Fruit fly (Drosophila melanogaster) whole organism, embryonic: ENCODE data around the gene CG17930.
A peak's percentile ranks its signal among the peaks of the same experiment; 100 is the strongest.

Experiments used
- CG10543 ChIP-seq: fragments of 200-800 bp; sonication (Bioruptor generic); optimal IDR thresholded peaks from 3 replicates; lab custom pipeline; 2017; ENCODE audit warnings: missing biosample characterization, mild to moderate bottlenecking, missing genetic modification characterization, moderate library complexity
- CG13287 ChIP-seq: fragments of 200-800 bp; sonication (Bioruptor generic); IDR thresholded peaks from 2 replicates; pipeline ENCODE4 v1.3.6; 2022; ENCODE audit warnings: missing biosample characterization, missing genetic modification characterization; ENCODE audit not compliant: partially characterized antibody
- CG14014 ChIP-seq: fragments of 200-800 bp; sonication (Bioruptor generic); IDR thresholded peaks from 2 replicates; pipeline ENCODE4 v1.3.6; 2022; ENCODE audit warnings: missing biosample characterization, missing genetic modification characterization
- CG1792 ChIP-seq: fragments of 200-800 bp; sonication (Bioruptor generic); optimal IDR thresholded peaks from 2 replicates; lab custom pipeline; 2016; ENCODE audit warnings: missing biosample characterization, missing genetic modification characterization
- CG18262 ChIP-seq: fragments of 200-800 bp; optimal IDR thresholded peaks from 3 replicates; lab custom pipeline; 2019; ENCODE audit warnings: missing biosample characterization, mild to moderate bottlenecking, missing genetic modification characterization, moderate library complexity
- CG30403 ChIP-seq: fragments of 200-800 bp; sonication (Bioruptor generic); optimal IDR thresholded peaks from 3 replicates; lab custom pipeline; 2016; ENCODE audit warnings: missing biosample characterization, missing genetic modification characterization
- CG3065 ChIP-seq: fragments of 200-800 bp; sonication (Bioruptor generic); optimal IDR thresholded peaks from 2 replicates; lab custom pipeline; 2016; ENCODE audit warnings: missing biosample characterization, missing genetic modification characterization
- CG32532 ChIP-seq: fragments of 200-800 bp; sonication (Bioruptor generic); IDR thresholded peaks from 2 replicates; pipeline ENCODE4 v1.3.6; 2022; ENCODE audit warnings: missing biosample characterization, missing genetic modification characterization
- CG43689 ChIP-seq: fragments of 200-800 bp; sonication (Bioruptor generic); IDR thresholded peaks from 2 replicates; pipeline ENCODE4 v1.3.6; 2022; ENCODE audit warnings: missing biosample characterization, missing genetic modification characterization
- CG5953 ChIP-seq: fragments of 200-800 bp; sonication (Bioruptor generic); IDR thresholded peaks from 2 replicates; pipeline ENCODE4 v1.3.6; 2022; ENCODE audit warnings: missing biosample characterization, missing genetic modification characterization
- CG8388 ChIP-seq: fragments of 200-800 bp; sonication (Bioruptor generic); optimal IDR thresholded peaks from 2 replicates; lab custom pipeline; 2019; ENCODE audit warnings: missing biosample characterization, mild to moderate bottlenecking, missing genetic modification characterization, moderate library complexity
- CG9797 ChIP-seq: fragments of 200-800 bp; sonication (Bioruptor generic); optimal IDR thresholded peaks from 3 replicates; lab custom pipeline; 2018; ENCODE audit warnings: missing biosample characterization, mild to moderate bottlenecking, missing genetic modification characterization
- CG9876 ChIP-seq: fragments of 200-800 bp; sonication (Bioruptor generic); optimal IDR thresholded peaks from 2 replicates; lab custom pipeline; 2016; ENCODE audit warnings: missing biosample characterization, missing genetic modification characterization
- CTCF ChIP-seq: fragments of 200-800 bp; sonication (Bioruptor generic); optimal IDR thresholded peaks from 2 replicates; lab custom pipeline; 2017; ENCODE audit warnings: missing biosample characterization, mild to moderate bottlenecking, missing genetic modification characterization, moderate library complexity
- CrebB ChIP-seq: fragments of 200-800 bp; sonication (Bioruptor generic); optimal IDR thresholded peaks from 3 replicates; lab custom pipeline; 2018; ENCODE audit warnings: missing biosample characterization, mild to moderate bottlenecking, missing genetic modification characterization
- Dip2 ChIP-seq: fragments of 200-800 bp; sonication (Bioruptor generic); IDR thresholded peaks from 2 replicates; pipeline ENCODE4 v1.3.6; 2022; ENCODE audit warnings: missing biosample characterization, missing genetic modification characterization
- Dip3 ChIP-seq: fragments of 200-800 bp; sonication (Bioruptor generic); optimal IDR thresholded peaks from 3 replicates; lab custom pipeline; 2016; ENCODE audit warnings: missing biosample characterization, missing genetic modification characterization
- Dp ChIP-seq: fragments of 200-800 bp; sonication (Bioruptor generic); optimal IDR thresholded peaks from 2 replicates; lab custom pipeline; 2018; ENCODE audit warnings: missing biosample characterization, mild to moderate bottlenecking, missing genetic modification characterization, moderate library complexity
- Ets65A ChIP-seq: fragments of 200-800 bp; sonication (Bioruptor generic); peaks from one replicate; lab custom pipeline; 2016; ENCODE audit warnings: missing biosample characterization, missing genetic modification characterization
- Fer1 ChIP-seq: fragments of 200-800 bp; sonication (Bioruptor generic); optimal IDR thresholded peaks from 2 replicates; lab custom pipeline; 2017; ENCODE audit warnings: missing biosample characterization, mild to moderate bottlenecking, missing genetic modification characterization
- H15 ChIP-seq: fragments of 200-800 bp; sonication (Bioruptor generic); IDR thresholded peaks from 3 replicates; pipeline ENCODE4 v1.3.6; 2022; ENCODE audit warnings: missing biosample characterization, missing genetic modification characterization
- HLH54F ChIP-seq: fragments of 200-800 bp; sonication (Bioruptor generic); optimal IDR thresholded peaks from 3 replicates; lab custom pipeline; 2016; ENCODE audit warnings: missing biosample characterization, missing genetic modification characterization
- Hey ChIP-seq: fragments of 200-800 bp; sonication (Bioruptor generic); optimal IDR thresholded peaks from 3 replicates; lab custom pipeline; 2018; ENCODE audit warnings: missing biosample characterization, mild to moderate bottlenecking, missing genetic modification characterization
- Hr78 ChIP-seq, 2 experiments: fragments of 200-800 bp in 1 of 2; fragments of >200 bp in 1 of 2; sonication (Bioruptor generic) in 1 of 2; optimal IDR thresholded peaks; 2 replicates each; lab custom pipeline; 2017 to 2019; ENCODE audit warnings: missing biosample characterization in 2 of 2, missing genetic modification characterization in 2 of 2, mild to moderate bottlenecking in 1 of 2, moderate library complexity in 1 of 2
- Jarid2 ChIP-seq: fragments of 200-800 bp; sonication (Bioruptor generic); optimal IDR thresholded peaks from 3 replicates; lab custom pipeline; 2017; ENCODE audit warnings: mild to moderate bottlenecking, missing biosample characterization, missing genetic modification reagents, missing genetic modification characterization
- Med ChIP-seq: fragments of 200-800 bp; sonication (Bioruptor generic); peaks from one replicate; lab custom pipeline; 2016; ENCODE audit warnings: missing biosample characterization, missing genetic modification characterization, mild to moderate bottlenecking, inconsistent platforms, moderate library complexity
- NK7.1 ChIP-seq: fragments of 200-800 bp; sonication (Bioruptor generic); optimal IDR thresholded peaks from 3 replicates; lab custom pipeline; 2016; ENCODE audit warnings: missing biosample characterization, missing genetic modification characterization
- Opbp ChIP-seq: fragments of 200-800 bp; sonication (Bioruptor generic); IDR thresholded peaks from 3 replicates; pipeline ENCODE4 v1.3.6; 2022; ENCODE audit warnings: missing biosample characterization, missing genetic modification characterization; ENCODE audit not compliant: partially characterized antibody
- Poxn ChIP-seq: fragments of 200-800 bp; sonication (Bioruptor generic); IDR thresholded peaks from 2 replicates; pipeline ENCODE4 v1.3.6; 2022; ENCODE audit warnings: missing biosample characterization, missing genetic modification characterization
- Ravus ChIP-seq: fragments of 200-800 bp; sonication (Bioruptor generic); IDR thresholded peaks from 2 replicates; pipeline ENCODE4 v1.3.6; 2022; ENCODE audit warnings: missing biosample characterization, missing genetic modification characterization
- YL-1 ChIP-seq: fragments of 200-800 bp; sonication (Bioruptor generic); optimal IDR thresholded peaks from 3 replicates; lab custom pipeline; 2017; ENCODE audit warnings: missing biosample characterization, mild to moderate bottlenecking, missing genetic modification characterization
- amos ChIP-seq: fragments of 200-800 bp; sonication (Bioruptor generic); IDR thresholded peaks from 2 replicates; pipeline ENCODE4 v1.3.6; 2022; ENCODE audit warnings: missing biosample characterization, missing genetic modification characterization; ENCODE audit not compliant: partially characterized antibody
- aop ChIP-seq: fragments of 200-800 bp; sonication (Bioruptor generic); IDR thresholded peaks from 2 replicates; pipeline ENCODE4 v1.3.6; 2022; ENCODE audit warnings: missing biosample characterization, missing genetic modification characterization
- ash1 ChIP-seq: fragments of 200-800 bp; sonication (Bioruptor generic); optimal IDR thresholded peaks from 2 replicates; lab custom pipeline; 2018; ENCODE audit warnings: missing biosample characterization, mild to moderate bottlenecking, missing genetic modification characterization
- caup ChIP-seq: fragments of 200-800 bp; sonication (Bioruptor generic); optimal IDR thresholded peaks from 3 replicates; lab custom pipeline; 2017; ENCODE audit warnings: missing biosample characterization, mild to moderate bottlenecking, missing genetic modification characterization, moderate library complexity; ENCODE audit not compliant: severe bottlenecking
- chinmo ChIP-seq: fragments of 200-800 bp; sonication (Bioruptor generic); IDR thresholded peaks from 4 replicates; pipeline ENCODE4 v1.3.6; 2022; ENCODE audit warnings: missing biosample characterization, missing genetic modification characterization; ENCODE audit not compliant: partially characterized antibody
- crol ChIP-seq: fragments of 200-800 bp; sonication (Bioruptor generic); IDR thresholded peaks from 2 replicates; pipeline ENCODE4 v1.3.6; 2022; ENCODE audit warnings: missing biosample characterization, missing genetic modification characterization
- dysf ChIP-seq: fragments of 200-800 bp; sonication (Bioruptor generic); IDR thresholded peaks from 3 replicates; pipeline ENCODE4 v1.3.6; 2022; ENCODE audit warnings: missing biosample characterization, missing genetic modification characterization
- exex ChIP-seq: fragments of 200-800 bp; sonication (Bioruptor generic); optimal IDR thresholded peaks from 4 replicates; lab custom pipeline; 2018; ENCODE audit warnings: missing biosample characterization, mild to moderate bottlenecking, missing genetic modification characterization, moderate library complexity
- fu2 ChIP-seq: fragments of 200-800 bp; sonication (Bioruptor generic); optimal IDR thresholded peaks from 2 replicates; lab custom pipeline; 2016; ENCODE audit warnings: missing biosample characterization, missing genetic modification characterization
- gfzf ChIP-seq: fragments of 200-800 bp; sonication (Bioruptor generic); optimal IDR thresholded peaks from 2 replicates; lab custom pipeline; 2016; ENCODE audit warnings: missing biosample characterization, mild to moderate bottlenecking, missing genetic modification characterization, moderate library complexity
- hkb ChIP-seq, 2 experiments: fragments of 200-800 bp in 1 of 2; fragments of >200 bp in 1 of 2; sonication (Bioruptor generic) in 1 of 2; IDR thresholded peaks in 1 of 2; optimal IDR thresholded peaks in 1 of 2; 2 replicates each; pipeline versions ENCODE4 v1.3.6 to Lab custom; 2017 to 2022; ENCODE audit warnings: missing biosample characterization in 1 of 2, missing genetic modification characterization in 1 of 2
- nom ChIP-seq: fragments of 200-800 bp; sonication (Bioruptor generic); optimal IDR thresholded peaks from 2 replicates; lab custom pipeline; 2017; ENCODE audit warnings: missing biosample characterization, missing genetic modification characterization, mild to moderate bottlenecking, moderate library complexity, missing genetic modification reagents
- psq ChIP-seq: fragments of 200-800 bp; sonication (Bioruptor generic); optimal IDR thresholded peaks from 2 replicates; lab custom pipeline; 2017; ENCODE audit warnings: missing biosample characterization, missing genetic modification characterization
- pum ChIP-seq: fragments of 200-800 bp; sonication (Bioruptor generic); optimal IDR thresholded peaks from 2 replicates; lab custom pipeline; 2016; ENCODE audit warnings: missing biosample characterization, missing genetic modification characterization
- rib ChIP-seq: fragments of 200-800 bp; sonication (Bioruptor generic); IDR thresholded peaks from 2 replicates; pipeline ENCODE4 v1.3.6; 2022; ENCODE audit warnings: missing biosample characterization, missing genetic modification characterization
- sens ChIP-seq: fragments of 200-800 bp; sonication (Bioruptor generic); peaks from one replicate; lab custom pipeline; 2016; ENCODE audit warnings: missing biosample characterization, missing genetic modification characterization
- unpg ChIP-seq: fragments of 200-800 bp; sonication (Bioruptor generic); optimal IDR thresholded peaks from 3 replicates; lab custom pipeline; 2018; ENCODE audit warnings: missing biosample characterization, mild to moderate bottlenecking, missing genetic modification characterization, moderate library complexity
- wdn ChIP-seq: fragments of 200-800 bp; sonication (Bioruptor generic); IDR thresholded peaks from 2 replicates; pipeline ENCODE4 v1.3.6; 2022; ENCODE audit warnings: missing biosample characterization, missing genetic modification characterization

Gene CG17930

DNA sequence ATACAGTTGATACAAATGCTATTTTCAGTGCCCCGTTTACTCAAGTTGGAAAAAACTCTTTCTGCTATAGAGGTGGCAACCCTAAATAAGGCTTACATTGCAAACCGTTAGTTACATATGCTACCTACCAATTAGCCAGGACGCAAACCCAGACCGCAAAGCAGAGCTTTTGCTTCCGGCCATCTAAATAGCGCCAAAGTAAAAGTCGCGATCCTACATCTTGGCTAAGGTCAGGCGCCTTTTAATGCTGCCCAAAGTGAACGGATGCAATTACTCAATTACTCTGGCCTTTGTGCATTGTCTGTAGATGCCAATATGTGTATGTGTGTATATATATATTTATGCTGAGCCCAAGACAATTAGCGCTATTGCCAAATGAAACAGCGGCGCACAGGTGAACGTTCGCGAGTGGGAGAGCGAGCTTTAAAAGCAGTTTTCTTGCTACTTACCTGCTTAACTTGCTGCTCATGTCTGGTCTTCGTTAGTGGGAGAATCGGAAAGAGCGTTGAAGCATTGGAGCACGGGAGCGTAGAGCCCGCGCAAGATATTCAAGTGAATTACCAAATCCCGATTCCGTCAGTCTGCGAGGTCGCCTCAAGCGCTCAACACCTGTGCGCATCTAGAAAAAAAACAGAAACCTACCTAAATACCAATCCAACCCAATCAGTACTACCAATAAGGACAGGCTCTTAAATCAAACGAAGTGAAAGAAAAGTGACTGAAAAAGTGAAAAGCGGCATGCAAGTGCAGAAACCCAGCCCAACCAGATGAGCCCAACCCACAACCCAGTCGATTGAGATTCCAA is 22.3 kb upstream of the CG17930 start, which contains the start of gene Zip89B:
Zip89B (plus strand) TSS at position 574 of the 805 bp plus-strand sequence.
- TF ChIP-seq fu2 = no peak
- peak; percentile 16 for TF ChIP-seq caup (GFP tag; lab: Kevin White, UChicago)
- TF ChIP-seq Hey (tag; lab: Kevin White, UChicago) = no peak
- peak in 1 of 2 experiments; percentile 1 for TF ChIP-seq Hr78 (GFP tag; optimal IDR thresholded peaks at IDR 0.05; lab: Kevin White, UChicago)
- no peak for TF ChIP-seq Ravus (GFP tag; lab: Robert Waterston, UW)
- TF ChIP-seq NK7.1 (GFP tag; lab: Kevin White, UChicago) = no peak
- no peak for TF ChIP-seq Dip2 (GFP tag; lab: Robert Waterston, UW)
- TF ChIP-seq CrebB (tag; lab: Kevin White, UChicago) = no peak
- TF ChIP-seq CG43689 (GFP tag; lab: Robert Waterston, UW) = no peak
- TF ChIP-seq sens = peak; percentile 20
- TF ChIP-seq pum = no peak
- peak; percentile 82 for TF ChIP-seq Ets65A
- TF ChIP-seq CG5953 (GFP tag; lab: Robert Waterston, UW) = no peak
- TF ChIP-seq Dip3 (GFP tag; lab: Kevin White, UChicago) = no peak
- TF ChIP-seq Jarid2 (GFP tag; lab: Kevin White, UChicago) = peak; percentile 91
- peak; percentile 48 for TF ChIP-seq CG10543
- peak; percentile 46 for TF ChIP-seq nom
- TF ChIP-seq wdn (GFP tag; lab: Robert Waterston, UW) = no peak
- TF ChIP-seq chinmo (GFP tag; lab: Robert Waterston, UW) = 0 out of 4 replicates have a peak, but pooled peaks have one; percentile 51
- peak; percentile 22 for TF ChIP-seq exex
- TF ChIP-seq psq (GFP tag; lab: Kevin White, UChicago) = no peak
- no peak for TF ChIP-seq CG9797
- TF ChIP-seq HLH54F (GFP tag; lab: Kevin White, UChicago) = no peak
- no peak for TF ChIP-seq CG1792
- TF ChIP-seq unpg (GFP tag; lab: Kevin White, UChicago) = no peak
- TF ChIP-seq Fer1 (GFP tag; lab: Kevin White, UChicago) = peak; percentile 29
- peak; percentile 55 for TF ChIP-seq gfzf
- TF ChIP-seq CTCF = peak; percentile 84
- TF ChIP-seq Poxn (GFP tag; lab: Robert Waterston, UW) = no peak
- TF ChIP-seq rib (GFP tag; lab: Robert Waterston, UW) = 0 out of 2 replicates have a peak, but pooled peaks have one; percentile 29
- TF ChIP-seq dysf (GFP tag; lab: Robert Waterston, UW) = no peak
- TF ChIP-seq CG8388 = no peak
- TF ChIP-seq CG3065 (GFP tag; lab: Kevin White, UChicago) = no peak
- no peak; the same call in 1 of the 2 replicates for TF ChIP-seq CG32532 (GFP tag; lab: Robert Waterston, UW)
- TF ChIP-seq CG30403 (GFP tag; lab: Kevin White, UChicago) = no peak
- no peak for TF ChIP-seq Opbp (GFP tag; lab: Robert Waterston, UW)
- TF ChIP-seq CG14014 = 0 out of 2 replicates have a peak, but pooled peaks have one; percentile 25
- no peak for TF ChIP-seq CG9876 (GFP tag; lab: Kevin White, UChicago)
- TF ChIP-seq aop (GFP tag; lab: Robert Waterston, UW) = no peak
- no peak for TF ChIP-seq crol
- TF ChIP-seq hkb (optimal IDR thresholded peaks at IDR 0.05; lab: Kevin White, UChicago) = peak; percentile 28
- no peak for TF ChIP-seq hkb (GFP tag; IDR thresholded peaks at IDR 0.05; lab: Robert Waterston, UW)
- TF ChIP-seq ash1 (GFP tag; lab: Kevin White, UChicago) = no peak
- TF ChIP-seq H15 = no peak
- TF ChIP-seq YL-1 (GFP tag; lab: Kevin White, UChicago) = no peak
- no peak for TF ChIP-seq CG18262
- peak; percentile 27; the same call in 1 of the 2 replicates for TF ChIP-seq amos (GFP tag; lab: Robert Waterston, UW)
- TF ChIP-seq CG13287 (GFP tag; lab: Robert Waterston, UW) = peak; percentile 26; the same call in 1 of the 2 replicates
- TF ChIP-seq Dp (GFP tag; lab: Kevin White, UChicago) = peak; percentile 41
- TF ChIP-seq Med (GFP tag; lab: Kevin White, UChicago) = peak; percentile 76
